Worm (Caenorhabditis elegans): Measurements from ENCODE around the gene C23H3.2.
A peak's percentile ranks its signal among the peaks of the same experiment; 100 is the strongest.

C23H3.2 gene

ce11 chrII:68757-69156 is 7.6 kb downstream of the C23H3.2 start:
- TF ChIP-seq nhr-77 (tag; optimal IDR thresholded peaks at IDR 0.05) (no peak), elt-3 (tag; optimal IDR thresholded peaks at IDR 0.05) (no peak)

DNA sequence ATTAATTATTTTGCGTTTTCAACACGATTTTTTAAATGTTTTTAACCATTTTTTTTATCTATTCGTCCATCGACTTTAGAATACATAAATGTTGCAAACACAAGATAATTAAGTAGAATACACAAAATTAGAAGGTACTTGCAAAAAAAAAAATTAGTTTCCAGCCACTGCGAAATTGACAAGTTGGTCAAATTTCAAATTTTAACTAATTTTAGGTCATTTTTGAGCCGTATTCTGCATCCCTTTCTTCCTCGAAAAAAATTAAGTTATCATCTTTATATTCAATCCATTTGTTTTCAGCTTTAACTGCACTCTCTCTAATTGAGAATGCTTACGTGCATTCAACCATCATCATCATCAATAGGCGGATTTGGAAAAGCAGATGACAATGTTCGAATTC is 8.2 kb downstream of the C23H3.2 start, which contains the start of gene egl-26:
Gene egl-26 (plus strand): TSS at position 301 of the 400 bp plus-strand sequence.
- TF ChIP-seq ZK546.5 (tag; optimal IDR thresholded peaks at IDR 0.05) = no peak
- TF ChIP-seq egl-27 (tag; optimal IDR thresholded peaks at IDR 0.05) = no peak
- TF ChIP-seq mdl-1 (tag; optimal IDR thresholded peaks at IDR 0.05) = no peak
- no peak for TF ChIP-seq nhr-237 (tag; optimal IDR thresholded peaks at IDR 0.05)
- no peak for TF ChIP-seq snpc-4 (tag; optimal IDR thresholded peaks at IDR 0.05)
- no peak for TF ChIP-seq nfya-1 (tag; optimal IDR thresholded peaks at IDR 0.05; ENCODE audit: insufficient read depth)
- no peak for TF ChIP-seq nhr-23 (tag; optimal IDR thresholded peaks at IDR 0.05)
- TF ChIP-seq hmg-11 (tag; optimal IDR thresholded peaks at IDR 0.05) = no peak
- no peak for TF ChIP-seq ztf-11 (tag; optimal IDR thresholded peaks at IDR 0.05)
- no peak for TF ChIP-seq daf-12 (tag; optimal IDR thresholded peaks at IDR 0.05)
- TF ChIP-seq tbx-2 (tag; optimal IDR thresholded peaks at IDR 0.05) = no peak
- TF ChIP-seq elt-1 (tag; optimal IDR thresholded peaks at IDR 0.05) = no peak
- TF ChIP-seq ceh-16 (tag; optimal IDR thresholded peaks at IDR 0.05) = no peak
- no peak for TF ChIP-seq sea-2 (GFP tag; optimal IDR thresholded peaks at IDR 0.05)
- no peak for TF ChIP-seq ceh-28 (tag; optimal IDR thresholded peaks at IDR 0.05)
- no peak for TF ChIP-seq nhr-76 (tag; optimal IDR thresholded peaks at IDR 0.05)
- no peak for TF ChIP-seq lin-15B (tag; optimal IDR thresholded peaks at IDR 0.05)
- no peak for TF ChIP-seq nhr-67 (tag; optimal IDR thresholded peaks at IDR 0.05)
- TF ChIP-seq zag-1 (tag; optimal IDR thresholded peaks at IDR 0.05) = no peak

ce11 chrII:73329-73728 is 12.2 kb downstream of the C23H3.2 start:
- TF ChIP-seq ztf-11 (tag; optimal IDR thresholded peaks at IDR 0.05) (no peak), mdl-1 (tag; optimal IDR thresholded peaks at IDR 0.05) (no peak), pqm-1 (tag; optimal IDR thresholded peaks at IDR 0.05) (no peak), nhr-67 (tag; optimal IDR thresholded peaks at IDR 0.05) (no peak), fkh-10 (GFP tag; optimal IDR thresholded peaks at IDR 0.05) (peak; percentile 95), ama-1 (optimal IDR thresholded peaks at IDR 0.05) (no peak)

ce11 chrII:73892-74291 is 12.8 kb downstream of the C23H3.2 start:
- TF ChIP-seq fkh-2 (tag; optimal IDR thresholded peaks at IDR 0.05) = no peak
- no peak for TF ChIP-seq nfya-1 (tag; optimal IDR thresholded peaks at IDR 0.05; ENCODE audit: insufficient read depth)

DNA sequence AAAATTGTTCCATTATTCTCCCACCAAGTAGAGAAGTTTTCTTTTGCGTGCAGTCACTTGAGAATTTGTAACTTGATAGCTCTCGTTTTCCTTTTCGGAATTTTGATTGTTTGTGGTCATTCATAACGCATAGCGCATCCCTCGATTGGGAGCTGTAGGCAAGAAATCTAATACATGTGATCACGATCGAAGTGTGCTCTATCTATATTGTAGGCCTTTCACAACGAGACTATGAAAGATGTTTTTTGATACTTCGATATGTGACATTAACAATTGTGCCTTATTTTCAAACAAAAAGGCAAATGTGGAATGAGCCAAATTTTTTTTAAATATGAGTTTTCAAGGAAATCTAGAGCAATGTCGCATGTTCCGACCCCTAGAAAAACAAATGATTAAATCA is 14.7 kb downstream of the C23H3.2 start:
- TF ChIP-seq aly-2 (tag; optimal IDR thresholded peaks at IDR 0.05) (no peak), nhr-237 (tag; optimal IDR thresholded peaks at IDR 0.05) (no peak), pha-4 (tag; optimal IDR thresholded peaks at IDR 0.05) (no peak), R02D3.7 (tag; optimal IDR thresholded peaks at IDR 0.05) (no peak), mml-1 (tag; optimal IDR thresholded peaks at IDR 0.05) (no peak), nhr-76 (tag; optimal IDR thresholded peaks at IDR 0.05) (no peak), pqm-1 (tag; optimal IDR thresholded peaks at IDR 0.05) (no peak), fkh-2 (tag; optimal IDR thresholded peaks at IDR 0.05) (no peak), ceh-82 (tag; optimal IDR thresholded peaks at IDR 0.05) (no peak), ztf-11 (tag; optimal IDR thresholded peaks at IDR 0.05) (no peak), ceh-16 (tag; optimal IDR thresholded peaks at IDR 0.05) (no peak), unc-39 (tag; optimal IDR thresholded peaks at IDR 0.05) (no peak), nhr-25 (tag; optimal IDR thresholded peaks at IDR 0.05) (no peak), eor-1 (tag; optimal IDR thresholded peaks at IDR 0.05) (no peak), elt-2 (tag; optimal IDR thresholded peaks at IDR 0.05) (no peak), ama-1 (optimal IDR thresholded peaks at IDR 0.05) (no peak), ZK546.5 (tag; optimal IDR thresholded peaks at IDR 0.05) (no peak), lsy-12 (tag; optimal IDR thresholded peaks at IDR 0.05) (no peak), snpc-4 (tag; optimal IDR thresholded peaks at IDR 0.05) (no peak)

ce11 chrII:76662-77061 is 15.5 kb downstream of the C23H3.2 start:
- no peak for TF ChIP-seq unc-39 (tag; optimal IDR thresholded peaks at IDR 0.05)
- TF ChIP-seq elt-2 (tag; optimal IDR thresholded peaks at IDR 0.05) = peak; percentile 16
